Fruit fly (Drosophila melanogaster): ENCODE results near the gene CG12520.
A peak's percentile ranks its signal among the peaks of the same experiment; 100 is the strongest.

CG12520 gene

DNA sequence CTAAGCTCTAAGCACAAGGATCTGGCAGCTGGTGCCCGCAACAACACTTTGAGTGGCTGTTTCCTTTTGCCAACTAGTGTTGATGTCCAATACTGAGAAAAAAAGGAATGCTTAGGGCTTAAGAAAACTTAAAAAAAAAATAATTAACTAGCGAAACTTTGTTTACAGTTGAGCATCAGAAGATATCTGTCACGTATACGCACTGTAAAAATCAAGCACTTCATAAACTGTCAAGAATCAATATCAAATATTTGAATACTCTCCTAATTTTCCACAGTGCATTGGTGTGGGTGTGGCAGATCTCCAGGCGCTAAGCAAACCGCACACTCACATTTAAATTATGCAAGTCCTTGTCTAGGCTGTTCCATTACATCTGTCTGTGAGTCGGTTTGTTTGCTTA lies 28.3 kb downstream of the CG12520 start (continued):
- TF ChIP-seq HLH3B (GFP tag; IDR thresholded peaks at IDR 0.05) (peak; percentile 35; the same call in 1 of the 2 replicates), br (optimal IDR thresholded peaks at IDR 0.05) (no peak), pros (GFP tag; optimal IDR thresholded peaks at IDR 0.05) (no peak), CG14014 (GFP tag; IDR thresholded peaks at IDR 0.05) (no peak), Antp (GFP tag; optimal IDR thresholded peaks at IDR 0.05) (no peak), lov (optimal IDR thresholded peaks at IDR 0.05) (no peak), lov (GFP tag; IDR thresholded peaks at IDR 0.05) (no peak), Eip74EF (GFP tag; optimal IDR thresholded peaks at IDR 0.05) (no peak), ems (GFP tag; optimal IDR thresholded peaks at IDR 0.05) (no peak), ash1 (GFP tag; optimal IDR thresholded peaks at IDR 0.05) (no peak), Fer3 (tag; optimal IDR thresholded peaks at IDR 0.05) (peak; percentile 25), z (GFP tag; IDR thresholded peaks at IDR 0.05) (no peak), Rx (GFP tag; IDR thresholded peaks at IDR 0.05) (no peak), zf30C (GFP tag; optimal IDR thresholded peaks at IDR 0.05) (no peak), CG9727 (GFP tag; optimal IDR thresholded peaks at IDR 0.05) (peak; percentile 7), da (GFP tag; optimal IDR thresholded peaks at IDR 0.05) (no peak), croc (GFP tag; conservative IDR thresholded peaks at IDR 0.05) (no peak), CG13424 (tag; optimal IDR thresholded peaks at IDR 0.05) (no peak), Mrtf (GFP tag; IDR thresholded peaks at IDR 0.05) (no peak), CG3847 (GFP tag; IDR thresholded peaks at IDR 0.05) (0 out of 2 replicates have a peak, but pooled peaks have one; percentile 15), Drgx (GFP tag; IDR thresholded peaks at IDR 0.05) (no peak), aop (GFP tag; IDR thresholded peaks at IDR 0.05) (no peak), tup (GFP tag; optimal IDR thresholded peaks at IDR 0.05) (no peak), org-1 (GFP tag; optimal IDR thresholded peaks at IDR 0.05) (no peak), CG2129 (GFP tag; IDR thresholded peaks at IDR 0.05; ENCODE audit: partially characterized antibody) (no peak), NC2β (GFP tag; optimal IDR thresholded peaks at IDR 0.05) (no peak), Jarid2 (GFP tag; optimal IDR thresholded peaks at IDR 0.05) (no peak), CG30020 (tag; optimal IDR thresholded peaks at IDR 0.05) (no peak), shn (GFP tag; optimal IDR thresholded peaks at IDR 0.05) (no peak), Med (GFP tag) (peak; percentile 87), hth (optimal IDR thresholded peaks at IDR 0.05) (no peak), esg (GFP tag; conservative IDR thresholded peaks at IDR 0.05) (peak; percentile 30; the same call in 1 of the 2 replicates), TFAM (GFP tag; optimal IDR thresholded peaks at IDR 0.05) (no peak), CG12769 (tag; optimal IDR thresholded peaks at IDR 0.05) (no peak), CG15514 (GFP tag; optimal IDR thresholded peaks at IDR 0.05) (peak; percentile 14), vfl (GFP tag; optimal IDR thresholded peaks at IDR 0.05) (no peak), lab (GFP tag; optimal IDR thresholded peaks at IDR 0.05) (peak; percentile 67), cwo (GFP tag; optimal IDR thresholded peaks at IDR 0.05) (peak; percentile 35), CG17912 (GFP tag; optimal IDR thresholded peaks at IDR 0.05) (no peak), p53 (GFP tag; optimal IDR thresholded peaks at IDR 0.05) (no peak), Deaf1 (tag; optimal IDR thresholded peaks at IDR 0.05) (no peak), CG10654 (GFP tag; optimal IDR thresholded peaks at IDR 0.05) (no peak), ewg (GFP tag; optimal IDR thresholded peaks at IDR 0.05) (no peak), CG15269 (tag; optimal IDR thresholded peaks at IDR 0.05) (peak; percentile 53), CG14050 (GFP tag; IDR thresholded peaks at IDR 0.05) (no peak), stwl (tag; optimal IDR thresholded peaks at IDR 0.05) (no peak), CG3995 (GFP tag; optimal IDR thresholded peaks at IDR 0.05) (no peak)

All from whole organism, embryonic.